Fruit fly (Drosophila melanogaster) S2 (cell line): ENCODE measurements around the gene CG11454.

Source experiments
- CG8478 ChIP-seq: fragments of >200 bp; optimal IDR thresholded peaks from 2 replicates; lab custom pipeline; 2018
- CTCF ChIP-seq, 2 experiments: fragments of >200 bp; optimal IDR thresholded peaks; 2 replicates each; lab custom pipeline; 2018

dm6 chr2L:110046-110445 is 33.1 kb upstream of the CG11454 start:
- no peak for TF ChIP-seq CTCF (optimal IDR thresholded peaks at IDR 0.05; lab: Kevin White, UChicago)
- no peak for TF ChIP-seq CG8478 (lab: Kevin White, UChicago)
